Fruit fly (Drosophila melanogaster) whole organism, embryonic: ENCODE data around the gene CG3662.

ENCODE experiments used
- Abd-B ChIP-seq: fragments of 200-800 bp; sonication (Bioruptor generic); optimal IDR thresholded peaks from 2 replicates; lab custom pipeline; 2018; ENCODE audit warnings: missing biosample characterization, mild to moderate bottlenecking, missing genetic modification characterization, moderate library complexity
- Ada2b ChIP-seq: fragments of 200-800 bp; sonication (Bioruptor generic); IDR thresholded peaks from 2 replicates; pipeline ENCODE4 v1.3.6; 2022; ENCODE audit warnings: missing biosample characterization, missing genetic modification characterization
- Atf-2 ChIP-seq: fragments of 200-800 bp; sonication (Bioruptor generic); optimal IDR thresholded peaks from 2 replicates; lab custom pipeline; 2016; ENCODE audit warnings: missing biosample characterization, missing genetic modification characterization
- CG10462 ChIP-seq: fragments of 200-800 bp; sonication (Bioruptor generic); optimal IDR thresholded peaks from 2 replicates; lab custom pipeline; 2016; ENCODE audit warnings: missing biosample characterization, missing genetic modification characterization
- CG10959 ChIP-seq: fragments of 200-800 bp; sonication (Bioruptor generic); IDR thresholded peaks from 2 replicates; pipeline ENCODE4 v1.3.6; 2022; ENCODE audit warnings: missing biosample characterization, missing genetic modification characterization
- CG11085 ChIP-seq: fragments of 200-800 bp; sonication (Bioruptor generic); IDR thresholded peaks from 2 replicates; pipeline ENCODE4 v1.3.6; 2022; ENCODE audit warnings: missing biosample characterization, missing genetic modification characterization
- CG12942 ChIP-seq: fragments of 200-800 bp; sonication (Bioruptor generic); optimal IDR thresholded peaks from 3 replicates; lab custom pipeline; 2016; ENCODE audit warnings: missing biosample characterization, missing genetic modification characterization
- CG14710 ChIP-seq: fragments of 200-800 bp; sonication (Bioruptor generic); optimal IDR thresholded peaks from 3 replicates; lab custom pipeline; 2019; ENCODE audit warnings: missing biosample characterization, mild to moderate bottlenecking, missing genetic modification characterization, moderate library complexity
- CG14965 ChIP-seq: fragments of 200-800 bp; sonication (Bioruptor generic); optimal IDR thresholded peaks from 2 replicates; lab custom pipeline; 2016; ENCODE audit warnings: missing biosample characterization, missing genetic modification characterization, borderline replicate concordance
- CG16813 ChIP-seq: fragments of 200-800 bp; sonication (Bioruptor generic); IDR thresholded peaks from 3 replicates; pipeline ENCODE4 v1.3.6; 2022; ENCODE audit warnings: missing biosample characterization, missing genetic modification characterization; ENCODE audit not compliant: partially characterized antibody
- CG17361 ChIP-seq: fragments of 200-800 bp; sonication (Bioruptor generic); IDR thresholded peaks from 3 replicates; pipeline ENCODE4 v1.3.6; 2022; ENCODE audit warnings: missing biosample characterization, missing genetic modification characterization
- CG18262 ChIP-seq: fragments of 200-800 bp; optimal IDR thresholded peaks from 3 replicates; lab custom pipeline; 2019; ENCODE audit warnings: missing biosample characterization, mild to moderate bottlenecking, missing genetic modification characterization, moderate library complexity
- CG2712 ChIP-seq: fragments of 200-800 bp; optimal IDR thresholded peaks from 3 replicates; lab custom pipeline; 2019; ENCODE audit warnings: missing biosample characterization, mild to moderate bottlenecking, missing genetic modification characterization, moderate library complexity
- CG2889 ChIP-seq: fragments of 200-800 bp; sonication (Bioruptor generic); IDR thresholded peaks from 3 replicates; pipeline ENCODE4 v1.3.6; 2022; ENCODE audit warnings: missing biosample characterization, missing genetic modification characterization
- CG32767 ChIP-seq: fragments of 200-800 bp; sonication (Bioruptor generic); IDR thresholded peaks from 2 replicates; pipeline ENCODE4 v1.3.6; 2022; ENCODE audit warnings: missing biosample characterization, missing genetic modification characterization
- CG3281 ChIP-seq: fragments of 200-800 bp; sonication (Bioruptor generic); optimal IDR thresholded peaks from 3 replicates; lab custom pipeline; 2017; ENCODE audit warnings: missing biosample characterization, mild to moderate bottlenecking, missing genetic modification characterization
- CG4328 ChIP-seq: fragments of 200-800 bp; sonication (Bioruptor generic); optimal IDR thresholded peaks from 3 replicates; lab custom pipeline; 2017; ENCODE audit warnings: missing biosample characterization, missing genetic modification reagents, missing genetic modification characterization
- CG5180 ChIP-seq: fragments of 200-800 bp; sonication (Bioruptor generic); optimal IDR thresholded peaks from 3 replicates; lab custom pipeline; 2017; ENCODE audit warnings: missing biosample characterization, missing genetic modification characterization, mild to moderate bottlenecking, moderate library complexity, missing genetic modification reagents
- CG5953 ChIP-seq: fragments of 200-800 bp; sonication (Bioruptor generic); IDR thresholded peaks from 2 replicates; pipeline ENCODE4 v1.3.6; 2022; ENCODE audit warnings: missing biosample characterization, missing genetic modification characterization
- CG7963 ChIP-seq: fragments of 200-800 bp; sonication (Bioruptor generic); IDR thresholded peaks from 3 replicates; pipeline ENCODE4 v1.3.6; 2022; ENCODE audit warnings: missing biosample characterization, missing genetic modification characterization; ENCODE audit not compliant: partially characterized antibody
- CG9437 ChIP-seq: fragments of 200-800 bp; sonication (Bioruptor generic); optimal IDR thresholded peaks from 2 replicates; lab custom pipeline; 2018; ENCODE audit warnings: missing biosample characterization, mild to moderate bottlenecking, missing genetic modification characterization
- Doc2 ChIP-seq: fragments of 200-800 bp; sonication (Bioruptor generic); IDR thresholded peaks from 2 replicates; pipeline ENCODE4 v1.3.6; 2022; ENCODE audit warnings: missing biosample characterization, missing genetic modification characterization
- Doc3 ChIP-seq: fragments of 200-800 bp; sonication (Bioruptor generic); IDR thresholded peaks from 3 replicates; pipeline ENCODE4 v1.3.6; 2022; ENCODE audit warnings: missing biosample characterization, missing genetic modification characterization; ENCODE audit not compliant: partially characterized antibody
- Eip74EF ChIP-seq, 2 experiments: fragments of 200-800 bp in 1 of 2; fragments of >200 bp in 1 of 2; sonication (Bioruptor generic) in 1 of 2; optimal IDR thresholded peaks; 2 replicates each; lab custom pipeline; 2017 to 2019; ENCODE audit warnings: missing biosample characterization in 2 of 2, missing genetic modification characterization in 2 of 2, mild to moderate bottlenecking in 1 of 2, moderate library complexity in 1 of 2
- Fer1 ChIP-seq: fragments of 200-800 bp; sonication (Bioruptor generic); optimal IDR thresholded peaks from 2 replicates; lab custom pipeline; 2017; ENCODE audit warnings: missing biosample characterization, mild to moderate bottlenecking, missing genetic modification characterization
- Hmx ChIP-seq: fragments of 200-800 bp; sonication (Bioruptor generic); optimal IDR thresholded peaks from 2 replicates; lab custom pipeline; 2016; ENCODE audit warnings: missing biosample characterization, missing genetic modification characterization
- Hr39 ChIP-seq: fragments of >200 bp; optimal IDR thresholded peaks from 2 replicates; lab custom pipeline; 2017
- Hsf ChIP-seq: fragments of 200-800 bp; sonication (Bioruptor generic); optimal IDR thresholded peaks from 3 replicates; lab custom pipeline; 2016; ENCODE audit warnings: missing biosample characterization, missing genetic modification characterization
- Med ChIP-seq: fragments of 200-800 bp; sonication (Bioruptor generic); peaks from one replicate; lab custom pipeline; 2016; ENCODE audit warnings: missing biosample characterization, missing genetic modification characterization, mild to moderate bottlenecking, inconsistent platforms, moderate library complexity
- NC2α ChIP-seq: fragments of 200-800 bp; sonication (Bioruptor generic); optimal IDR thresholded peaks from 2 replicates; lab custom pipeline; 2016; ENCODE audit warnings: missing biosample characterization, missing genetic modification characterization
- NfI ChIP-seq: fragments of 200-800 bp; sonication (Bioruptor generic); optimal IDR thresholded peaks from 3 replicates; lab custom pipeline; 2018; ENCODE audit warnings: missing biosample characterization, mild to moderate bottlenecking, missing genetic modification characterization, moderate library complexity
- Poxn ChIP-seq: fragments of 200-800 bp; sonication (Bioruptor generic); IDR thresholded peaks from 2 replicates; pipeline ENCODE4 v1.3.6; 2022; ENCODE audit warnings: missing biosample characterization, missing genetic modification characterization
- Sox102F ChIP-seq: fragments of 200-800 bp; sonication (Bioruptor generic); optimal IDR thresholded peaks from 2 replicates; lab custom pipeline; 2018; ENCODE audit warnings: missing biosample characterization, mild to moderate bottlenecking, missing genetic modification characterization, moderate library complexity
- Taf1 ChIP-seq: fragments of 200-800 bp; sonication (Bioruptor generic); IDR thresholded peaks from 2 replicates; pipeline ENCODE4 v1.3.6; 2022; ENCODE audit warnings: missing biosample characterization, missing genetic modification characterization
- aop ChIP-seq: fragments of 200-800 bp; sonication (Bioruptor generic); IDR thresholded peaks from 2 replicates; pipeline ENCODE4 v1.3.6; 2022; ENCODE audit warnings: missing biosample characterization, missing genetic modification characterization
- ara ChIP-seq: fragments of 200-800 bp; sonication (Bioruptor generic); IDR thresholded peaks from 2 replicates; pipeline ENCODE4 v1.3.6; 2022; ENCODE audit warnings: missing biosample characterization, missing genetic modification characterization
- bbx ChIP-seq: fragments of 200-800 bp; sonication (Bioruptor generic); IDR thresholded peaks from 2 replicates; pipeline ENCODE4 v1.3.6; 2022; ENCODE audit warnings: missing biosample characterization, missing genetic modification characterization; ENCODE audit not compliant: partially characterized antibody
- ewg ChIP-seq: fragments of 200-800 bp; sonication (Bioruptor generic); optimal IDR thresholded peaks from 3 replicates; lab custom pipeline; 2017; ENCODE audit warnings: mild to moderate bottlenecking, missing biosample characterization, missing genetic modification reagents, missing genetic modification characterization
- ftz-f1 ChIP-seq: fragments of 200-800 bp; sonication (Bioruptor generic); optimal IDR thresholded peaks from 2 replicates; lab custom pipeline; 2016; ENCODE audit warnings: missing biosample characterization, missing genetic modification characterization
- h ChIP-seq: fragments of >200 bp; optimal IDR thresholded peaks from 2 replicates; lab custom pipeline; 2017
- inv ChIP-seq: fragments of 200-800 bp; sonication (Bioruptor generic); IDR thresholded peaks from 2 replicates; pipeline ENCODE4 v1.3.6; 2022; ENCODE audit warnings: missing biosample characterization, missing genetic modification characterization; ENCODE audit not compliant: partially characterized antibody
- jigr1 ChIP-seq: fragments of 200-800 bp; sonication (Bioruptor generic); IDR thresholded peaks from 3 replicates; pipeline ENCODE4 v1.3.6; 2022; ENCODE audit warnings: missing biosample characterization, missing genetic modification characterization
- mld ChIP-seq: fragments of 200-800 bp; sonication (Bioruptor generic); IDR thresholded peaks from 3 replicates; pipeline ENCODE4 v1.3.6; 2022; ENCODE audit warnings: missing biosample characterization, missing genetic modification characterization; ENCODE audit not compliant: partially characterized antibody
- otp ChIP-seq: fragments of 200-800 bp; sonication (Bioruptor generic); IDR thresholded peaks from 3 replicates; pipeline ENCODE4, ENCODE4 v1.3.6; 2022; ENCODE audit warnings: missing biosample characterization, missing genetic modification characterization
- p53 ChIP-seq: fragments of 200-800 bp; sonication (Bioruptor generic); optimal IDR thresholded peaks from 2 replicates; lab custom pipeline; 2016; ENCODE audit warnings: missing biosample characterization, missing genetic modification characterization
- psq ChIP-seq: fragments of 200-800 bp; sonication (Bioruptor generic); optimal IDR thresholded peaks from 2 replicates; lab custom pipeline; 2017; ENCODE audit warnings: missing biosample characterization, missing genetic modification characterization
- repo ChIP-seq: fragments of 200-800 bp; sonication (Bioruptor generic); optimal IDR thresholded peaks from 2 replicates; lab custom pipeline; 2016; ENCODE audit warnings: missing biosample characterization, missing genetic modification characterization
- row ChIP-seq: fragments of 200-800 bp; sonication (Bioruptor generic); IDR thresholded peaks from 3 replicates; pipeline ENCODE4 v1.3.6; 2022; ENCODE audit warnings: missing biosample characterization, missing genetic modification characterization
- sens ChIP-seq: fragments of 200-800 bp; sonication (Bioruptor generic); peaks from one replicate; lab custom pipeline; 2016; ENCODE audit warnings: missing biosample characterization, missing genetic modification characterization
- sens-2 ChIP-seq: fragments of 200-800 bp; sonication (Bioruptor generic); IDR thresholded peaks from 2 replicates; pipeline ENCODE4 v1.3.6; 2022; ENCODE audit warnings: missing biosample characterization, missing genetic modification characterization
- wek ChIP-seq: fragments of 200-800 bp; sonication (Bioruptor generic); optimal IDR thresholded peaks from 3 replicates; lab custom pipeline; 2018; ENCODE audit warnings: missing biosample characterization, mild to moderate bottlenecking, missing genetic modification characterization, moderate library complexity
- yki ChIP-seq: fragments of >200 bp; optimal IDR thresholded peaks from 3 replicates; lab custom pipeline; 2018

CG3662 gene

DNA sequence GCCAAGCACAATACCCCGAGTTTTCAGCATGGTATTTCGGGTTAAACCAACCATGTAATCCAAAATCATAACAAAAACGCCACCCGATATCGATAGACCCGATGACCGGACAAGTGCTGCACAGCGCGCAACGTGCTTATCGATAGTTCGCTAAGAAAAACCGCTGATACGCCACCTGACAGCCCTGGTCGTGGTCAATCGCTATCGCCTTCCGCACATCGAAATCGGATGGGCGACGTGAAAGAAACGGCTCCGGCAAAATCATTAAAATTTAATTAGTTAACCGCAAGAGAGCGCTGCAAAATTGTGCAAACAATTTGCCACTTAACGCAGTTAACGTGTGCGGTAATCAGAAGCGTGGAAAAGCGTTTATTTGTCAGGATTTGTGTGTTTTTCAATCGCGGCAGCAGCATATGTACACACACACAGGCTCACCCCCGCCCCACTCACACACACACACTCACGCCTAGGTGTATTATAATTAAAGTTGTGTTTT is 4.7 kb downstream of the CG3662 start, which contains the start of the genes CG3862 and dock (continued):
- TF ChIP-seq Taf1 (no peak), psq (GFP tag; lab: Kevin White, UChicago) (peak; percentile 25), Eip74EF (GFP tag; optimal IDR thresholded peaks at IDR 0.05; lab: Kevin White, UChicago) (peak in 1 of 2 experiments; percentile 66), Sox102F (no peak), yki (no peak), sens (peak; percentile 91), ara (GFP tag; lab: Robert Waterston, UW) (peak; percentile 37; the same call in 1 of the 2 replicates), CG7963 (GFP tag; lab: Robert Waterston, UW) (peak; percentile 97), CG5953 (no peak), sens-2 (GFP tag; lab: Robert Waterston, UW) (no peak), CG3281 (GFP tag; lab: Kevin White, UChicago) (peak; percentile 54), CG18262 (tag; lab: Kevin White, UChicago) (peak; percentile 12), CG9437 (GFP tag; lab: Kevin White, UChicago) (peak; percentile 12), mld (peak; percentile 98), Doc2 (GFP tag; lab: Robert Waterston, UW) (no peak), Hsf (peak; percentile 51), CG5180 (GFP tag; lab: Kevin White, UChicago) (no peak), Ada2b (GFP tag; lab: Robert Waterston, UW) (no peak), CG2889 (GFP tag; lab: Robert Waterston, UW) (no peak), ewg (GFP tag; lab: Kevin White, UChicago) (peak; percentile 23), repo (GFP tag; lab: Kevin White, UChicago) (peak; percentile 75), CG16813 (GFP tag; lab: Robert Waterston, UW) (peak; percentile 94), CG11085 (peak; percentile 40; the same call in 1 of the 2 replicates), CG14710 (tag; lab: Kevin White, UChicago) (peak; percentile 70), h (lab: Kevin White, UChicago) (no peak), Hmx (GFP tag; lab: Kevin White, UChicago) (no peak), p53 (GFP tag; lab: Kevin White, UChicago) (peak; percentile 69), bbx (GFP tag; lab: Robert Waterston, UW) (peak; percentile 99), row (GFP tag; lab: Robert Waterston, UW) (peak; percentile 45; the same call in 2 of the 3 replicates), jigr1 (GFP tag; lab: Robert Waterston, UW) (no peak), CG12942 (GFP tag; lab: Kevin White, UChicago) (no peak), NC2α (GFP tag; lab: Kevin White, UChicago) (peak; percentile 26), otp (GFP tag; lab: Robert Waterston, UW) (no peak), CG10462 (no peak), Poxn (GFP tag; lab: Robert Waterston, UW) (no peak), CG17361 (GFP tag; lab: Robert Waterston, UW) (peak; percentile 51; the same call in 2 of the 3 replicates), Doc3 (GFP tag; lab: Robert Waterston, UW) (peak; percentile 84), wek (GFP tag; lab: Kevin White, UChicago) (peak; percentile 1), CG32767 (0 out of 2 replicates have a peak, but pooled peaks have one; percentile 15), NfI (peak; percentile 50), CG2712 (peak; percentile 45), Fer1 (GFP tag; lab: Kevin White, UChicago) (peak; percentile 67), inv (peak; percentile 88), Med (GFP tag; lab: Kevin White, UChicago) (peak; percentile 97), Hr39 (no peak), ftz-f1 (GFP tag; lab: Kevin White, UChicago) (peak; percentile 74), CG10959 (no peak), Abd-B (GFP tag; lab: Kevin White, UChicago) (peak; percentile 39), aop (GFP tag; lab: Robert Waterston, UW) (no peak), CG14965 (GFP tag; lab: Kevin White, UChicago) (no peak), Atf-2 (GFP tag; lab: Kevin White, UChicago) (peak; percentile 10), CG4328 (peak; percentile 25)
